Fruit fly (Drosophila melanogaster): Measurements from ENCODE around the gene CG4456.
A peak's percentile ranks its signal among the peaks of the same experiment; 100 is the strongest.

CG4456 gene

dm6 chr3L:9396038-9396437 lies 23.5 kb downstream of the CG4456 start:
- TF ChIP-seq pan (optimal IDR thresholded peaks at IDR 0.05), result no peak
- TF ChIP-seq EcR (GFP tag; optimal IDR thresholded peaks at IDR 0.05), result no peak
- TF ChIP-seq usp (GFP tag; optimal IDR thresholded peaks at IDR 0.05), result no peak
- no peak for TF ChIP-seq CG8478 (optimal IDR thresholded peaks at IDR 0.05)
- no peak for TF ChIP-seq Dll (optimal IDR thresholded peaks at IDR 0.05)
- no peak for TF ChIP-seq psq (optimal IDR thresholded peaks at IDR 0.05)

- no peak for TF ChIP-seq psq (optimal IDR thresholded peaks at IDR 0.05)
- no peak for TF ChIP-seq Dll (optimal IDR thresholded peaks at IDR 0.05)
- TF ChIP-seq CG8478 (optimal IDR thresholded peaks at IDR 0.05), result no peak
- no peak for TF ChIP-seq EcR (GFP tag; optimal IDR thresholded peaks at IDR 0.05)
- no peak for TF ChIP-seq pan (optimal IDR thresholded peaks at IDR 0.05)
- no peak for TF ChIP-seq usp (GFP tag; optimal IDR thresholded peaks at IDR 0.05)
Observed at dm6 chr3L:9396704-9397103, 24.2 kb downstream of the CG4456 start.

dm6 chr3L:9397156-9397555 lies 24.6 kb downstream of the CG4456 start:
- no peak for TF ChIP-seq psq (optimal IDR thresholded peaks at IDR 0.05)

dm6 chr3L:9398028-9398427 lies 25.5 kb downstream of the CG4456 start:
- TF ChIP-seq Dll (optimal IDR thresholded peaks at IDR 0.05) (no peak), pan (optimal IDR thresholded peaks at IDR 0.05) (no peak), EcR (GFP tag; optimal IDR thresholded peaks at IDR 0.05) (no peak), CG8478 (optimal IDR thresholded peaks at IDR 0.05) (no peak), usp (GFP tag; optimal IDR thresholded peaks at IDR 0.05) (no peak), psq (optimal IDR thresholded peaks at IDR 0.05) (no peak)

dm6 chr3L:9398435-9398981 lies 26.0 kb downstream of the CG4456 start:
- TF ChIP-seq EcR (GFP tag; optimal IDR thresholded peaks at IDR 0.05) (peak in 1 of 2 experiments; percentile 56), CG8478 (optimal IDR thresholded peaks at IDR 0.05) (no peak)

- TF ChIP-seq pan (optimal IDR thresholded peaks at IDR 0.05), result no peak
- TF ChIP-seq usp (GFP tag; optimal IDR thresholded peaks at IDR 0.05), result no peak
- TF ChIP-seq Dll (optimal IDR thresholded peaks at IDR 0.05), result no peak
- no peak for TF ChIP-seq EcR (GFP tag; optimal IDR thresholded peaks at IDR 0.05)
Observed at dm6 chr3L:9399013-9399750, 26.7 kb downstream of the CG4456 start, which contains the start of gene CG4080. TSS of gene CG4080 (minus strand) at chr3L:9399227.

dm6 chr3L:9399855-9400254 lies 27.3 kb downstream of the CG4456 start:
- no peak for TF ChIP-seq Dll (optimal IDR thresholded peaks at IDR 0.05)
- TF ChIP-seq psq (optimal IDR thresholded peaks at IDR 0.05), result no peak

dm6 chr3L:9400697-9401353 lies 28.3 kb downstream of the CG4456 start:
- TF ChIP-seq pan (optimal IDR thresholded peaks at IDR 0.05) (no peak), CG8478 (optimal IDR thresholded peaks at IDR 0.05) (no peak), psq (optimal IDR thresholded peaks at IDR 0.05) (no peak), usp (GFP tag; optimal IDR thresholded peaks at IDR 0.05) (no peak), EcR (GFP tag; optimal IDR thresholded peaks at IDR 0.05) (no peak), Dll (optimal IDR thresholded peaks at IDR 0.05) (no peak)

dm6 chr3L:9401354-9402156 lies 29.0 kb downstream of the CG4456 start:
- TF ChIP-seq pan (optimal IDR thresholded peaks at IDR 0.05) (no peak), EcR (GFP tag; optimal IDR thresholded peaks at IDR 0.05) (no peak), CG8478 (optimal IDR thresholded peaks at IDR 0.05) (peak; percentile 48)

dm6 chr3L:9402157-9402890 lies 29.8 kb downstream of the CG4456 start, which contains the start of gene eIF4E1:
TSS of gene eIF4E1 (minus strand) at chr3L:9402460.
- no peak for TF ChIP-seq EcR (GFP tag; optimal IDR thresholded peaks at IDR 0.05)
- no peak for TF ChIP-seq Dll (optimal IDR thresholded peaks at IDR 0.05)
- TF ChIP-seq usp (GFP tag; optimal IDR thresholded peaks at IDR 0.05), result no peak
- no peak for TF ChIP-seq CG8478 (optimal IDR thresholded peaks at IDR 0.05)

- TF ChIP-seq usp (GFP tag; optimal IDR thresholded peaks at IDR 0.05) (no peak), psq (optimal IDR thresholded peaks at IDR 0.05) (no peak), pan (optimal IDR thresholded peaks at IDR 0.05) (no peak), Dll (optimal IDR thresholded peaks at IDR 0.05) (no peak), CG8478 (optimal IDR thresholded peaks at IDR 0.05) (no peak), EcR (GFP tag; optimal IDR thresholded peaks at IDR 0.05) (no peak)
Observed at dm6 chr3L:9404497-9404896, 32.0 kb downstream of the CG4456 start, which contains the start of gene Cpr67B. TSS of gene Cpr67B (plus strand) at chr3L:9404797.

Measured in whole organism.